Worm (Caenorhabditis elegans) whole organism, L1 larva: ENCODE measurements around the gene timp-1.

Experiments used
- C04F5.9 ChIP-seq: sonication (generic microtip); optimal IDR thresholded peaks from 2 replicates; lab custom pipeline; 2016; ENCODE audit warnings: missing genetic modification characterization, missing compliant biosample characterization
- C16A3.4 ChIP-seq: fragments of 150-350 bp; optimal IDR thresholded peaks from 2 replicates; lab custom pipeline; 2014; ENCODE audit warnings: missing biosample characterization, missing genetic modification characterization
- Y116A8C.19 ChIP-seq: sonication (generic microtip); optimal IDR thresholded peaks from 2 replicates; lab custom pipeline; 2016; ENCODE audit warnings: missing compliant biosample characterization, missing genetic modification characterization, borderline replicate concordance
- alr-1 ChIP-seq: fragments of 200-800 bp; sonication (Bioruptor generic); optimal IDR thresholded peaks from 2 replicates; lab custom pipeline; 2018; ENCODE audit warnings: borderline replicate concordance, mild to moderate bottlenecking, missing genetic modification characterization, missing compliant biosample characterization
- aly-2 ChIP-seq: fragments of 150-350 bp; optimal IDR thresholded peaks from 2 replicates; lab custom pipeline; 2014; ENCODE audit warnings: missing biosample characterization, missing genetic modification characterization
- ama-1 ChIP-seq: fragments of 150-350 bp; optimal IDR thresholded peaks from 2 replicates; lab custom pipeline; 2014
- blmp-1 ChIP-seq: fragments of 150-350 bp; optimal IDR thresholded peaks from 2 replicates; lab custom pipeline; 2014; ENCODE audit warnings: missing biosample characterization, missing genetic modification characterization
- ceh-82 ChIP-seq, 3 experiments: fragments of 150-350 bp in 1 of 3; sonication (generic microtip) in 2 of 3; optimal IDR thresholded peaks; 2 replicates each; lab custom pipeline; 2014 to 2017; ENCODE audit warnings: missing biosample characterization in 3 of 3, missing genetic modification characterization in 3 of 3
- ceh-88 ChIP-seq: fragments of 200-800 bp; sonication (Bioruptor generic); IDR thresholded peaks from 2 replicates; pipeline ENCODE4 v1.3.6; 2022; ENCODE audit warnings: missing genetic modification characterization, missing compliant biosample characterization
- dsc-1 ChIP-seq: sonication (generic microtip); optimal IDR thresholded peaks from 2 replicates; lab custom pipeline; 2016; ENCODE audit warnings: mild to moderate bottlenecking, missing genetic modification characterization, missing compliant biosample characterization
- efl-1 ChIP-seq, 4 experiments: fragments of 150-350 bp; optimal IDR thresholded peaks in 3 of 4; peaks in 1 of 4; 1 replicate in 1 of 4; 2 replicates in 3 of 4; lab custom pipeline; 2014; ENCODE audit warnings: missing biosample characterization in 2 of 4, missing genetic modification characterization in 2 of 4, missing genetic modification reagents in 2 of 4
- egl-27 ChIP-seq, 2 experiments: fragments of 150-350 bp in 1 of 2; sonication (generic microtip); optimal IDR thresholded peaks; 3 replicates each; lab custom pipeline; 2017 to 2018; ENCODE audit warnings: missing biosample characterization in 2 of 2, missing genetic modification characterization in 2 of 2, missing genetic modification reagents in 2 of 2
- elt-2 ChIP-seq: sonication (generic microtip); optimal IDR thresholded peaks from 2 replicates; lab custom pipeline; 2016; ENCODE audit warnings: missing genetic modification characterization, mild to moderate bottlenecking, inconsistent platforms, missing compliant biosample characterization, missing genetic modification reagents
- ets-5 ChIP-seq: fragments of 200-800 bp; sonication (Bioruptor generic); IDR thresholded peaks from 2 replicates; pipeline ENCODE4 v1.3.6; 2022; ENCODE audit warnings: missing genetic modification characterization, missing compliant biosample characterization
- fkh-4 ChIP-seq: sonication (generic microtip); optimal IDR thresholded peaks from 2 replicates; lab custom pipeline; 2016; ENCODE audit warnings: missing compliant biosample characterization, missing genetic modification characterization, borderline replicate concordance
- fkh-8 ChIP-seq: sonication (generic microtip); optimal IDR thresholded peaks from 2 replicates; lab custom pipeline; 2016; ENCODE audit warnings: mild to moderate bottlenecking, missing genetic modification characterization, missing compliant biosample characterization
- hlh-17 ChIP-seq: fragments of 200-800 bp; sonication (Bioruptor generic); optimal IDR thresholded peaks from 2 replicates; lab custom pipeline; 2018; ENCODE audit warnings: missing genetic modification characterization, mild to moderate bottlenecking, missing compliant biosample characterization, moderate library complexity, borderline replicate concordance
- hlh-4 ChIP-seq: sonication (generic microtip); optimal IDR thresholded peaks from 2 replicates; lab custom pipeline; 2016; ENCODE audit warnings: mild to moderate bottlenecking, missing genetic modification characterization, missing compliant biosample characterization
- lin-13 ChIP-seq: fragments of 150-350 bp; optimal IDR thresholded peaks from 2 replicates; lab custom pipeline; 2014; ENCODE audit warnings: missing biosample characterization, missing genetic modification reagents, missing genetic modification characterization
- lin-14 ChIP-seq: fragments of 200-800 bp; sonication (Bioruptor generic); optimal IDR thresholded peaks from 2 replicates; lab custom pipeline; 2018; ENCODE audit warnings: mild to moderate bottlenecking, missing genetic modification characterization, moderate library complexity, missing compliant biosample characterization
- lin-39 ChIP-seq: fragments of 150-350 bp; optimal IDR thresholded peaks from 2 replicates; lab custom pipeline; 2014; ENCODE audit warnings: missing biosample characterization, missing genetic modification reagents, missing genetic modification characterization
- lir-3 ChIP-seq: sonication (generic microtip); optimal IDR thresholded peaks from 2 replicates; lab custom pipeline; 2016; ENCODE audit warnings: mild to moderate bottlenecking, missing genetic modification characterization, moderate library complexity, missing compliant biosample characterization; ENCODE audit not compliant: poor library complexity
- mdl-1 ChIP-seq, 2 experiments: fragments of 150-350 bp; optimal IDR thresholded peaks; 2 replicates each; lab custom pipeline; 2014 to 2017; ENCODE audit warnings: missing biosample characterization in 2 of 2, missing genetic modification characterization in 2 of 2, inconsistent platforms in 1 of 2
- mep-1 ChIP-seq: fragments of 150-350 bp; optimal IDR thresholded peaks from 2 replicates; lab custom pipeline; 2014; ENCODE audit warnings: missing biosample characterization, missing genetic modification characterization
- nhr-19 ChIP-seq: fragments of 200-800 bp; sonication (Bioruptor generic); conservative IDR thresholded peaks from 2 replicates; pipeline ENCODE4 v1.3.6; 2022; ENCODE audit warnings: missing genetic modification characterization, missing compliant biosample characterization
- nhr-20 ChIP-seq: sonication (generic microtip); optimal IDR thresholded peaks from 2 replicates; lab custom pipeline; 2016; ENCODE audit warnings: mild to moderate bottlenecking, missing genetic modification characterization, missing compliant biosample characterization
- nhr-237 ChIP-seq: fragments of 150-350 bp; optimal IDR thresholded peaks from 2 replicates; lab custom pipeline; 2014; ENCODE audit warnings: missing biosample characterization, missing genetic modification characterization
- nhr-71 ChIP-seq: sonication (generic microtip); optimal IDR thresholded peaks from 2 replicates; lab custom pipeline; 2016; ENCODE audit warnings: mild to moderate bottlenecking, missing genetic modification characterization, moderate library complexity, missing compliant biosample characterization
- nhr-77 ChIP-seq: fragments of 150-350 bp; optimal IDR thresholded peaks from 2 replicates; lab custom pipeline; 2014; ENCODE audit warnings: missing biosample characterization, missing genetic modification characterization
- nhr-84 ChIP-seq: sonication (generic microtip); optimal IDR thresholded peaks from 2 replicates; lab custom pipeline; 2017; ENCODE audit warnings: missing biosample characterization, missing genetic modification characterization
- nhr-85 ChIP-seq: sonication (generic microtip); peaks from one replicate; lab custom pipeline; 2016; ENCODE audit warnings: missing genetic modification characterization, inconsistent platforms, missing compliant biosample characterization
- nhr-90 ChIP-seq: sonication (generic microtip); optimal IDR thresholded peaks from 2 replicates; lab custom pipeline; 2016; ENCODE audit warnings: mild to moderate bottlenecking, missing genetic modification characterization, missing compliant biosample characterization; ENCODE audit not compliant: poor library complexity
- pqm-1 ChIP-seq: sonication (generic microtip); optimal IDR thresholded peaks from 3 replicates; lab custom pipeline; 2017; ENCODE audit warnings: missing biosample characterization, missing genetic modification characterization
- rnt-1 ChIP-seq: sonication (generic microtip); optimal IDR thresholded peaks from 2 replicates; lab custom pipeline; 2016; ENCODE audit warnings: mild to moderate bottlenecking, missing genetic modification characterization, moderate library complexity, missing compliant biosample characterization
- snpc-4 ChIP-seq: fragments of 150-350 bp; optimal IDR thresholded peaks from 2 replicates; lab custom pipeline; 2014; ENCODE audit warnings: missing biosample characterization, missing genetic modification characterization
- sox-4 ChIP-seq: sonication (generic microtip); optimal IDR thresholded peaks from 2 replicates; lab custom pipeline; 2016; ENCODE audit warnings: missing genetic modification characterization, missing compliant biosample characterization
- tbx-2 ChIP-seq: sonication (generic microtip); optimal IDR thresholded peaks from 2 replicates; lab custom pipeline; 2016; ENCODE audit warnings: missing genetic modification characterization, missing compliant biosample characterization
- unc-130 ChIP-seq: fragments of 150-350 bp; optimal IDR thresholded peaks from 2 replicates; lab custom pipeline; 2017; ENCODE audit warnings: missing biosample characterization, missing genetic modification characterization, inconsistent platforms
- unc-62 ChIP-seq: fragments of 150-350 bp; optimal IDR thresholded peaks from 2 replicates; lab custom pipeline; 2014; ENCODE audit warnings: missing biosample characterization, missing genetic modification reagents, missing genetic modification characterization
- unc-98 ChIP-seq: fragments of 200-800 bp; sonication (Bioruptor generic); IDR thresholded peaks from 2 replicates; pipeline ENCODE4 v1.3.6; 2022; ENCODE audit warnings: missing genetic modification characterization, missing compliant biosample characterization
- vab-15 ChIP-seq: sonication (generic microtip); optimal IDR thresholded peaks from 2 replicates; lab custom pipeline; 2017; ENCODE audit warnings: missing genotype, mild to moderate bottlenecking, missing genetic modification characterization, missing compliant biosample characterization
- xbp-1 ChIP-seq: sonication (generic microtip); optimal IDR thresholded peaks from 2 replicates; lab custom pipeline; 2016; ENCODE audit warnings: missing genetic modification characterization, missing compliant biosample characterization
- zag-1 ChIP-seq: fragments of 150-350 bp; optimal IDR thresholded peaks from 2 replicates; lab custom pipeline; 2014; ENCODE audit warnings: missing biosample characterization, missing genetic modification characterization
- zip-4 ChIP-seq: fragments of 200-800 bp; sonication (Bioruptor generic); optimal IDR thresholded peaks from 2 replicates; lab custom pipeline; 2018; ENCODE audit warnings: mild to moderate bottlenecking, missing genetic modification characterization, moderate library complexity, missing compliant biosample characterization

timp-1 gene

DNA sequence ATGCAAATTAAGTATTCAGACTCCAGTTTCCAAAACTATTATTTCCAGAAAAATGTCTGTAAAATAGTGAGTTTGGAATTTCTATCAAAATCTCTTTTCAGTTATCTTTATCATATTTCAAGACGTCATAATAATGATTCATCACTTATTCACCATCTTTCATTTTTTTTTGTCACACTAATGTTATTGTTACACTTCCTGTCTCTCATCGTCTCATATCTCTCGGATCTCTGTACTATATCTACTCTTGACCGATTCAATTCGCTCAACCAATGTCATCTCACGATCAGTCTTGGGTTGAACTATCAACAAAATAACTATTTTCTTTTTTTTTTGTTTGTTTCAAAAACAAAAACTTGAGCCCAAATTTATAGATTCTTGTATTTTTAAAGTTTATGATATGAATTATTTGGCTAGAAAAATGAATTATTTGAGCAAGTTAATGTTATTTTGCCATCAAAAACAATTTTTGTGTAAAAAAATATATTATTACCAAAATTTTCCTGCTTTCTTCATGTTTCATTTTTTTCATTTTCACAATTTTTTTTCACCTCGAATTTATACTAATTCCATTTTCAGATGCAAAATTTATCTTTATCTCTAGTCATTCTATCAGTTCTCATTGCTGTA is 5.7 kb upstream of the timp-1 start, which contains the start of gene cri-2 (continued):
- TF ChIP-seq ceh-88 (no peak), nhr-90 (no peak), efl-1 (optimal IDR thresholded peaks at IDR 0.05; lab: Kevin White, UChicago) (no peak), efl-1 (GFP tag; optimal IDR thresholded peaks at IDR 0.05 in 1 of 2; lab: Kevin White, UChicago) (no peak), xbp-1 (tag; lab: Kevin White, UChicago) (no peak), pqm-1 (tag; lab: Kevin White, UChicago) (no peak), hlh-4 (tag; lab: Kevin White, UChicago) (no peak), ama-1 (lab: Kevin White, UChicago) (no peak), dsc-1 (tag; lab: Kevin White, UChicago) (no peak), sox-4 (tag; lab: Kevin White, UChicago) (no peak), lin-13 (GFP tag; lab: Kevin White, UChicago) (no peak), zag-1 (tag; lab: Kevin White, UChicago) (no peak), nhr-84 (tag; lab: Kevin White, UChicago) (no peak), zip-4 (no peak), unc-62 (GFP tag; lab: Kevin White, UChicago) (no peak), snpc-4 (tag; lab: Kevin White, UChicago) (no peak), nhr-71 (tag; lab: Kevin White, UChicago) (peak; percentile 36), Y116A8C.19 (no peak), unc-130 (tag; lab: Kevin White, UChicago) (no peak), mdl-1 (tag; optimal IDR thresholded peaks at IDR 0.05; lab: Kevin White, UChicago) (no peak), hlh-17 (GFP tag; lab: Kevin White, UChicago) (no peak), nhr-85 (peak; percentile 68), vab-15 (no peak), alr-1 (tag; lab: Kevin White, UChicago) (no peak), fkh-4 (tag; lab: Kevin White, UChicago) (no peak), lin-39 (tag; lab: Kevin White, UChicago) (no peak), rnt-1 (tag; lab: Kevin White, UChicago) (peak; percentile 33), nhr-20 (tag; lab: Kevin White, UChicago) (no peak), ceh-82 (tag; optimal IDR thresholded peaks at IDR 0.05; lab: Kevin White, UChicago) (no peak), egl-27 (tag; optimal IDR thresholded peaks at IDR 0.05; lab: Kevin White, UChicago) (no peak), nhr-77 (tag; lab: Kevin White, UChicago) (no peak), ets-5 (GFP tag; lab: Robert Waterston, UW) (no peak), fkh-8 (tag; lab: Kevin White, UChicago) (no peak), C16A3.4 (tag; lab: Kevin White, UChicago) (no peak), lin-14 (peak; percentile 68), unc-98 (GFP tag; lab: Robert Waterston, UW) (no peak), aly-2 (tag; lab: Kevin White, UChicago) (no peak), elt-2 (tag; lab: Kevin White, UChicago) (no peak), tbx-2 (tag; lab: Kevin White, UChicago) (no peak), nhr-237 (no peak), mep-1 (tag; lab: Kevin White, UChicago) (no peak), lir-3 (tag; lab: Kevin White, UChicago) (peak; percentile 6), C04F5.9 (no peak), nhr-19 (no peak), blmp-1 (tag; lab: Kevin White, UChicago) (peak; percentile 26)
